Fruit fly (Drosophila melanogaster): Measurements from ENCODE around the gene CG32425.

DNA sequence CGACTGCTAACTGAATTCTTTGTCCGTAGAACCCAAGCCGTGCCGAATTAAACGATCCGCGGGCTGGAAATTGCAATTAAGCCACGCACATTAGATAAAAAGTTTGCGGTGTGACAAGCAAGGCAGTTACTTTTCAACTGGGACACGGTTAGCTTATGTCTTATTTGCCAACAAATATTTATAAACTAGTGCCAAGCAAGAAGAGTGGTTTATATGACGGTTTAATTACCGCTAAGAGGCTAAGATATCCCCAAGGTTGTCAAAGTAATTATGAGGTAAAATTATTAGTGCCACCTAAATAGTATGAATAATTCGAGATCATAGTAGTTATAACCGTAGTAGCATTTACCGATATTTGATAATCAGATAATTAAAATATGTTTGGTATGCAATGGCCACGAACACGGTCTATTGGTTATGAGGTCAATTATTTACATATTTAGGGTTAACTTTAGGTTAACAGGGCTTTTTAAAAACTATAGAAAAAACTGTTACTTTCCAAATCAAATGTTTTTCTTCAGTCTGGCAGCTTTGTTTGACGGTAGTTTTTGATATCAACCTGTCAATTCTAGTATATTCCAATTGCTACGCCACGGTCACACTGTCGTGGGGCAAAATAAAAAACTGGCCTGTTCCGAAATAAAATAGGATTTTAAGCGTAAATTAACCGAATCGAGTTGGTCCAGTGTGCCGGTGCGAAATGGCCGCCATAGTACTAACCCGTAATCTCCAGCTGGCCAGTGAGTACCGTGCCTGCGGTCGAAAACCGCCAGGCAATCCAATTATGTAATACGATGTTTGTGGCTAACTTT lies 2.1 kb upstream of the CG32425 start, which contains the start of gene ZnT77C:
- TF ChIP-seq CG8478 (optimal IDR thresholded peaks at IDR 0.05) (no peak), Dll (optimal IDR thresholded peaks at IDR 0.05) (no peak), usp (GFP tag; optimal IDR thresholded peaks at IDR 0.05) (no peak), pan (optimal IDR thresholded peaks at IDR 0.05) (no peak), psq (optimal IDR thresholded peaks at IDR 0.05) (no peak)

Measured in whole organism.